Worm (Caenorhabditis elegans) whole organism, late embryonic: ENCODE data around the gene T26A8.3.

Source experiments
- C38D4.7 ChIP-seq: fragments of 200-800 bp; sonication (Bioruptor generic); optimal IDR thresholded peaks from 2 replicates; lab custom pipeline; 2018; ENCODE audit warnings: mild to moderate bottlenecking, missing genetic modification characterization, moderate library complexity, missing compliant biosample characterization
- ceh-9 ChIP-seq: sonication (generic microtip); optimal IDR thresholded peaks from 2 replicates; lab custom pipeline; 2016; ENCODE audit warnings: mild to moderate bottlenecking, missing genetic modification characterization, inconsistent platforms, missing compliant biosample characterization
- elt-2 ChIP-seq: sonication (generic microtip); optimal IDR thresholded peaks from 2 replicates; lab custom pipeline; 2016; ENCODE audit warnings: missing genetic modification reagents, missing genetic modification characterization, missing compliant biosample characterization
- ets-4 ChIP-seq: sonication (generic microtip); optimal IDR thresholded peaks from 2 replicates; lab custom pipeline; 2016; ENCODE audit warnings: missing genetic modification characterization, missing compliant biosample characterization
- nhr-11 ChIP-seq: fragments of 150-350 bp; optimal IDR thresholded peaks from 2 replicates; lab custom pipeline; 2014; ENCODE audit warnings: missing biosample characterization, missing genetic modification characterization
- odd-2 ChIP-seq: sonication (generic microtip); optimal IDR thresholded peaks from 2 replicates; lab custom pipeline; 2017; ENCODE audit warnings: antibody characterized with exemption, mild to moderate bottlenecking, missing genetic modification characterization, missing compliant biosample characterization
- pag-3 ChIP-seq: sonication (generic microtip); optimal IDR thresholded peaks from 2 replicates; lab custom pipeline; 2016; ENCODE audit warnings: missing compliant biosample characterization, missing genetic modification characterization, borderline replicate concordance
- pqm-1 ChIP-seq: sonication (generic microtip); optimal IDR thresholded peaks from 2 replicates; lab custom pipeline; 2016; ENCODE audit warnings: missing genetic modification characterization, missing compliant biosample characterization
- ztf-16 ChIP-seq: sonication (generic microtip); optimal IDR thresholded peaks from 2 replicates; lab custom pipeline; 2017; ENCODE audit warnings: missing genetic modification characterization, missing compliant biosample characterization

DNA sequence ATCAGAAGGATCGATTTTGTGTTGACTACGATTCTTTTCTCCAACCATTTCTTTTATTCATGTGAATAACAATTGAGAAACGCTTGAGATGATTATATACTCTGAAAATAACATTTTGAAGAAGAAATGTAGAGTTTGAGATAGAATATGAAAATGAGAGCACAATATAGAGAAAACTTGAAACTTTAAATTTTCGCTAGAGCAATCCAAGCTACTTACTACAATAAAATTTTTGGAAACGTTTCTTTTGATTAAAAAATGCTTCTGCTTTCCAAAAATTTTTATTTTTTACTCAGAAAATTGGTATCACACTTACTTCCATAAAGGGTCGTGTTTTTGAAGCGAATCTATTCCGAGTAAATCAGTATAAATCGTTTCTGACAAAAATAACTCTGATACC is 5.5 kb downstream of the T26A8.3 start, which contains the start of gene M116.5:
- TF ChIP-seq nhr-11 (no peak), pag-3 (tag; lab: Kevin White, UChicago) (no peak), pqm-1 (no peak), ztf-16 (tag; lab: Kevin White, UChicago) (no peak), ets-4 (tag; lab: Kevin White, UChicago) (no peak), C38D4.7 (GFP tag; lab: Kevin White, UChicago) (no peak), odd-2 (tag; lab: Kevin White, UChicago) (no peak), elt-2 (no peak), ceh-9 (tag; lab: Kevin White, UChicago) (no peak)
